Fruit fly (Drosophila melanogaster) whole organism, embryonic: Measurements from ENCODE around the gene CG31548.

ENCODE experiments used
- Adf1 ChIP-seq: fragments of 200-800 bp; sonication (Bioruptor generic); IDR thresholded peaks from 2 replicates; pipeline ENCODE4 v1.3.6; 2022; ENCODE audit warnings: missing biosample characterization, missing genetic modification characterization
- Asciz ChIP-seq: fragments of 200-800 bp; sonication (Bioruptor generic); optimal IDR thresholded peaks from 2 replicates; lab custom pipeline; 2017; ENCODE audit warnings: missing biosample characterization, mild to moderate bottlenecking, missing genetic modification characterization, missing genetic modification reagents
- CG10209 ChIP-seq: fragments of 200-800 bp; sonication (Bioruptor generic); optimal IDR thresholded peaks from 3 replicates; lab custom pipeline; 2017; ENCODE audit warnings: missing biosample characterization, mild to moderate bottlenecking, missing genetic modification characterization, missing genetic modification reagents
- CG10366 ChIP-seq: fragments of 200-800 bp; sonication (Bioruptor generic); IDR thresholded peaks from 2 replicates; pipeline ENCODE4 v1.3.6; 2022; ENCODE audit warnings: missing biosample characterization, missing genetic modification characterization
- CG10979 ChIP-seq: fragments of 200-800 bp; sonication (Bioruptor generic); optimal IDR thresholded peaks from 2 replicates; lab custom pipeline; 2018; ENCODE audit warnings: missing biosample characterization, mild to moderate bottlenecking, missing genetic modification characterization, moderate library complexity
- CG11085 ChIP-seq: fragments of 200-800 bp; sonication (Bioruptor generic); IDR thresholded peaks from 2 replicates; pipeline ENCODE4 v1.3.6; 2022; ENCODE audit warnings: missing biosample characterization, missing genetic modification characterization
- CG11398 ChIP-seq: fragments of 200-800 bp; sonication (Bioruptor generic); optimal IDR thresholded peaks from 2 replicates; lab custom pipeline; 2016; ENCODE audit warnings: missing biosample characterization, missing genetic modification characterization
- CG14965 ChIP-seq: fragments of 200-800 bp; sonication (Bioruptor generic); optimal IDR thresholded peaks from 2 replicates; lab custom pipeline; 2016; ENCODE audit warnings: missing biosample characterization, missing genetic modification characterization, borderline replicate concordance
- CG15479 ChIP-seq: fragments of 200-800 bp; sonication (Bioruptor generic); optimal IDR thresholded peaks from 3 replicates; lab custom pipeline; 2019; ENCODE audit warnings: missing biosample characterization, mild to moderate bottlenecking, missing genetic modification characterization, moderate library complexity
- CG15601 ChIP-seq: fragments of 200-800 bp; sonication (Bioruptor generic); optimal IDR thresholded peaks from 3 replicates; lab custom pipeline; 2019; ENCODE audit warnings: missing biosample characterization, mild to moderate bottlenecking, missing genetic modification characterization, moderate library complexity
- CG17568 ChIP-seq: fragments of 200-800 bp; sonication (Bioruptor generic); optimal IDR thresholded peaks from 2 replicates; lab custom pipeline; 2018; ENCODE audit warnings: missing biosample characterization, mild to moderate bottlenecking, missing genetic modification characterization, moderate library complexity
- CG30403 ChIP-seq: fragments of 200-800 bp; sonication (Bioruptor generic); optimal IDR thresholded peaks from 3 replicates; lab custom pipeline; 2016; ENCODE audit warnings: missing biosample characterization, missing genetic modification characterization
- CG3281 ChIP-seq: fragments of 200-800 bp; sonication (Bioruptor generic); optimal IDR thresholded peaks from 3 replicates; lab custom pipeline; 2017; ENCODE audit warnings: missing biosample characterization, mild to moderate bottlenecking, missing genetic modification characterization
- CG34376 ChIP-seq: fragments of 200-800 bp; sonication (Bioruptor generic); optimal IDR thresholded peaks from 2 replicates; lab custom pipeline; 2018; ENCODE audit warnings: missing biosample characterization, mild to moderate bottlenecking, missing genetic modification characterization
- CG34422 ChIP-seq: fragments of 200-800 bp; sonication (Bioruptor generic); IDR thresholded peaks from 3 replicates; pipeline ENCODE4 v1.3.6; 2022; ENCODE audit warnings: missing biosample characterization, missing genetic modification characterization
- CG5245 ChIP-seq: fragments of 200-800 bp; sonication (Bioruptor generic); optimal IDR thresholded peaks from 3 replicates; lab custom pipeline; 2016; ENCODE audit warnings: missing biosample characterization, missing genetic modification characterization
- CG5953 ChIP-seq: fragments of 200-800 bp; sonication (Bioruptor generic); IDR thresholded peaks from 2 replicates; pipeline ENCODE4 v1.3.6; 2022; ENCODE audit warnings: missing biosample characterization, missing genetic modification characterization
- CG7372 ChIP-seq: fragments of 200-800 bp; sonication (Bioruptor generic); IDR thresholded peaks from 2 replicates; pipeline ENCODE4 v1.3.6; 2022; ENCODE audit warnings: missing biosample characterization, missing genetic modification characterization
- CG8944 ChIP-seq: fragments of 200-800 bp; sonication (Bioruptor generic); optimal IDR thresholded peaks from 3 replicates; lab custom pipeline; 2016; ENCODE audit warnings: missing biosample characterization, missing genetic modification characterization
- D19B ChIP-seq: fragments of 200-800 bp; sonication (Bioruptor generic); optimal IDR thresholded peaks from 2 replicates; lab custom pipeline; 2017; ENCODE audit warnings: missing biosample characterization, mild to moderate bottlenecking, missing genetic modification characterization
- Doc2 ChIP-seq: fragments of 200-800 bp; sonication (Bioruptor generic); IDR thresholded peaks from 2 replicates; pipeline ENCODE4 v1.3.6; 2022; ENCODE audit warnings: missing biosample characterization, missing genetic modification characterization
- Dref ChIP-seq: fragments of 200-800 bp; sonication (Bioruptor generic); IDR thresholded peaks from 2 replicates; pipeline ENCODE4 v1.3.6; 2022; ENCODE audit warnings: missing biosample characterization, missing genetic modification characterization
- Fer3 ChIP-seq: fragments of 200-800 bp; sonication (Bioruptor generic); optimal IDR thresholded peaks from 2 replicates; lab custom pipeline; 2018; ENCODE audit warnings: missing biosample characterization, mild to moderate bottlenecking, missing genetic modification characterization, moderate library complexity
- Kr ChIP-seq: fragments of 200-800 bp; sonication (Bioruptor generic); optimal IDR thresholded peaks from 2 replicates; lab custom pipeline; 2017; ENCODE audit warnings: missing biosample characterization, mild to moderate bottlenecking, missing genetic modification characterization
- Sry-β ChIP-seq: fragments of 200-800 bp; sonication (Bioruptor generic); optimal IDR thresholded peaks from 2 replicates; lab custom pipeline; 2018; ENCODE audit warnings: missing biosample characterization, mild to moderate bottlenecking, missing genetic modification characterization, moderate library complexity
- Sry-δ ChIP-seq: fragments of 200-800 bp; sonication (Bioruptor generic); optimal IDR thresholded peaks from 2 replicates; lab custom pipeline; 2016; ENCODE audit warnings: missing biosample characterization, missing genetic modification characterization
- Xbp1 ChIP-seq: fragments of 200-800 bp; sonication (Bioruptor generic); optimal IDR thresholded peaks from 3 replicates; lab custom pipeline; 2016; ENCODE audit warnings: missing biosample characterization, mild to moderate bottlenecking, missing genetic modification characterization
- aop ChIP-seq: fragments of 200-800 bp; sonication (Bioruptor generic); IDR thresholded peaks from 2 replicates; pipeline ENCODE4 v1.3.6; 2022; ENCODE audit warnings: missing biosample characterization, missing genetic modification characterization
- cas ChIP-seq: fragments of 200-800 bp; sonication (Bioruptor generic); IDR thresholded peaks from 2 replicates; pipeline ENCODE4 v1.3.6; 2022; ENCODE audit warnings: missing biosample characterization, missing genetic modification characterization
- chm ChIP-seq: fragments of 200-800 bp; sonication (Bioruptor generic); IDR thresholded peaks from 2 replicates; pipeline ENCODE4 v1.3.6; 2022; ENCODE audit warnings: missing biosample characterization, missing genetic modification characterization
- danr ChIP-seq: fragments of 200-800 bp; sonication (Bioruptor generic); IDR thresholded peaks from 2 replicates; pipeline ENCODE4 v1.3.6; 2022; ENCODE audit warnings: missing biosample characterization, missing genetic modification characterization
- dati ChIP-seq: fragments of 200-800 bp; sonication (Bioruptor generic); IDR thresholded peaks from 2 replicates; pipeline ENCODE4 v1.3.6; 2022; ENCODE audit warnings: missing biosample characterization, missing genetic modification characterization
- ems ChIP-seq: fragments of 200-800 bp; sonication (Bioruptor generic); optimal IDR thresholded peaks from 3 replicates; lab custom pipeline; 2016; ENCODE audit warnings: missing biosample characterization, missing genetic modification characterization
- fd64A ChIP-seq: fragments of 200-800 bp; sonication (Bioruptor generic); optimal IDR thresholded peaks from 3 replicates; lab custom pipeline; 2018; ENCODE audit warnings: missing biosample characterization, mild to moderate bottlenecking, missing genetic modification characterization
- ham ChIP-seq: fragments of 200-800 bp; sonication (Bioruptor generic); IDR thresholded peaks from 2 replicates; pipeline ENCODE4 v1.3.6; 2022; ENCODE audit warnings: missing biosample characterization, missing genetic modification characterization
- hth ChIP-seq: fragments of >200 bp; optimal IDR thresholded peaks from 2 replicates; lab custom pipeline; 2017; ENCODE audit warnings: inconsistent platforms
- kah ChIP-seq: fragments of 200-800 bp; sonication (Bioruptor generic); optimal IDR thresholded peaks from 2 replicates; lab custom pipeline; 2018; ENCODE audit warnings: missing biosample characterization, mild to moderate bottlenecking, missing genetic modification characterization
- kay ChIP-seq: fragments of 200-800 bp; sonication (Bioruptor generic); optimal IDR thresholded peaks from 2 replicates; lab custom pipeline; 2016; ENCODE audit warnings: missing biosample characterization, missing genetic modification characterization
- klu ChIP-seq: fragments of 200-800 bp; sonication (Bioruptor generic); IDR thresholded peaks from 2 replicates; pipeline ENCODE4 v1.3.6; 2022; ENCODE audit warnings: missing biosample characterization, missing genetic modification characterization
- nmo ChIP-seq: fragments of 200-800 bp; sonication (Bioruptor generic); optimal IDR thresholded peaks from 2 replicates; lab custom pipeline; 2018; ENCODE audit warnings: missing biosample characterization, mild to moderate bottlenecking, missing genetic modification characterization, moderate library complexity
- pum ChIP-seq: fragments of 200-800 bp; sonication (Bioruptor generic); optimal IDR thresholded peaks from 2 replicates; lab custom pipeline; 2016; ENCODE audit warnings: missing biosample characterization, missing genetic modification characterization
- row ChIP-seq: fragments of 200-800 bp; sonication (Bioruptor generic); IDR thresholded peaks from 3 replicates; pipeline ENCODE4 v1.3.6; 2022; ENCODE audit warnings: missing biosample characterization, missing genetic modification characterization
- sens ChIP-seq: fragments of 200-800 bp; sonication (Bioruptor generic); peaks from one replicate; lab custom pipeline; 2016; ENCODE audit warnings: missing biosample characterization, missing genetic modification characterization
- sisA ChIP-seq: fragments of 200-800 bp; sonication (Bioruptor generic); IDR thresholded peaks from 2 replicates; pipeline ENCODE4 v1.3.6; 2022; ENCODE audit warnings: missing biosample characterization, missing genetic modification characterization
- slou ChIP-seq: fragments of 200-800 bp; sonication (Bioruptor generic); optimal IDR thresholded peaks from 3 replicates; lab custom pipeline; 2016; ENCODE audit warnings: missing biosample characterization, missing genetic modification characterization
- sug ChIP-seq: fragments of 200-800 bp; optimal IDR thresholded peaks from 2 replicates; lab custom pipeline; 2019; ENCODE audit warnings: missing biosample characterization, mild to moderate bottlenecking, missing genetic modification characterization, moderate library complexity
- tgo ChIP-seq: fragments of 200-800 bp; sonication (Bioruptor generic); IDR thresholded peaks from 3 replicates; pipeline ENCODE4 v1.3.6; 2022; ENCODE audit warnings: missing biosample characterization, missing genetic modification characterization
- tll ChIP-seq, 2 experiments: fragments of 200-800 bp in 1 of 2; fragments of >200 bp in 1 of 2; sonication (Bioruptor generic) in 1 of 2; optimal IDR thresholded peaks; 2 replicates each; lab custom pipeline; 2017 to 2019; ENCODE audit warnings: missing biosample characterization in 2 of 2, missing genetic modification characterization in 2 of 2, mild to moderate bottlenecking in 1 of 2, moderate library complexity in 1 of 2
- trh ChIP-seq: fragments of 200-800 bp; sonication (Bioruptor generic); optimal IDR thresholded peaks from 2 replicates; lab custom pipeline; 2016; ENCODE audit warnings: missing biosample characterization, missing genetic modification characterization
- twi ChIP-seq: fragments of 200-800 bp; optimal IDR thresholded peaks from 2 replicates; lab custom pipeline; 2019; ENCODE audit warnings: missing biosample characterization, mild to moderate bottlenecking, missing genetic modification characterization, moderate library complexity
- wor ChIP-seq: fragments of 200-800 bp; sonication (Bioruptor generic); IDR thresholded peaks from 2 replicates; pipeline ENCODE4 v1.3.6; 2022; ENCODE audit warnings: missing biosample characterization, missing genetic modification characterization
- z ChIP-seq: fragments of 200-800 bp; sonication (Bioruptor generic); IDR thresholded peaks from 3 replicates; pipeline ENCODE4 v1.3.6; 2022; ENCODE audit warnings: missing biosample characterization, missing genetic modification characterization

The CG31548 gene

dm6 chr3R:5672658-5673217 is 36.1 kb upstream of the CG31548 start (continued):
- peak; percentile 71 for TF ChIP-seq Fer3 (tag; lab: Kevin White, UChicago)
- TF ChIP-seq sens (GFP tag; lab: Kevin White, UChicago) = peak; percentile 95
- peak; percentile 86 for TF ChIP-seq CG11398 (GFP tag; lab: Kevin White, UChicago)
- no peak for TF ChIP-seq klu (GFP tag; lab: Robert Waterston, UW)
- TF ChIP-seq CG17568 = peak; percentile 93
- no peak for TF ChIP-seq CG11085 (GFP tag; lab: Robert Waterston, UW)
- TF ChIP-seq chm = peak; percentile 78
- peak; percentile 9 for TF ChIP-seq CG5245
- no peak for TF ChIP-seq tgo (GFP tag; lab: Robert Waterston, UW)
- TF ChIP-seq CG5953 (GFP tag; lab: Robert Waterston, UW) = no peak
- peak; percentile 49; the same call in 1 of the 2 replicates for TF ChIP-seq Adf1 (GFP tag; lab: Robert Waterston, UW)
- no peak for TF ChIP-seq ham
- peak; percentile 7 for TF ChIP-seq Sry-δ (GFP tag; lab: Kevin White, UChicago)
- TF ChIP-seq Kr (GFP tag; lab: Kevin White, UChicago) = peak; percentile 72
- no peak for TF ChIP-seq CG15479 (GFP tag; lab: Kevin White, UChicago)
- TF ChIP-seq CG10209 = peak; percentile 78
- TF ChIP-seq kay (GFP tag; lab: Kevin White, UChicago) = peak; percentile 52
- TF ChIP-seq D19B (GFP tag; lab: Kevin White, UChicago) = peak; percentile 40
- TF ChIP-seq CG34376 = peak; percentile 94
- no peak for TF ChIP-seq nmo (GFP tag; lab: Kevin White, UChicago)
- peak; percentile 40 for TF ChIP-seq Xbp1
- peak; percentile 40 for TF ChIP-seq pum
- no peak for TF ChIP-seq CG30403 (GFP tag; lab: Kevin White, UChicago)
- TF ChIP-seq wor (GFP tag; lab: Robert Waterston, UW) = no peak
- peak; percentile 42 for TF ChIP-seq CG10979
- TF ChIP-seq cas = no peak
- TF ChIP-seq dati = no peak
- 0 out of 2 replicates have a peak, but pooled peaks have one; percentile 33 for TF ChIP-seq CG7372
- peak; percentile 14 for TF ChIP-seq CG14965 (GFP tag; lab: Kevin White, UChicago)
- TF ChIP-seq danr = no peak
- TF ChIP-seq fd64A (GFP tag; lab: Kevin White, UChicago) = peak; percentile 96
- peak; percentile 94 for TF ChIP-seq CG15601
- TF ChIP-seq ems (GFP tag; lab: Kevin White, UChicago) = peak; percentile 56
- TF ChIP-seq sisA = no peak
- peak; percentile 31 for TF ChIP-seq CG8944 (GFP tag; lab: Kevin White, UChicago)
- no peak for TF ChIP-seq row (GFP tag; lab: Robert Waterston, UW)
- peak; percentile 44 for TF ChIP-seq twi (tag; lab: Kevin White, UChicago)

- TF ChIP-seq sug (tag; lab: Kevin White, UChicago) (peak; percentile 10), tll (GFP tag; optimal IDR thresholded peaks at IDR 0.05; lab: Kevin White, UChicago) (peak in 1 of 2 experiments; percentile 14), Asciz (GFP tag; lab: Kevin White, UChicago) (no peak), Sry-β (peak; percentile 92), CG34422 (GFP tag; lab: Robert Waterston, UW) (no peak), aop (GFP tag; lab: Robert Waterston, UW) (no peak), Doc2 (GFP tag; lab: Robert Waterston, UW) (no peak), CG10366 (no peak), slou (GFP tag; lab: Kevin White, UChicago) (no peak), z (no peak), CG3281 (GFP tag; lab: Kevin White, UChicago) (no peak), Dref (no peak), kah (GFP tag; lab: Kevin White, UChicago) (no peak), hth (lab: Kevin White, UChicago) (no peak), trh (GFP tag; lab: Kevin White, UChicago) (no peak)
These were observed 35.4 kb upstream of the CG31548 start for dm6 chr3R:5671795-5672657.
